Worm (Caenorhabditis elegans) whole organism, L4 larva: ENCODE results near the gene clec-184.

Source experiments
- F44E2.7 ChIP-seq: fragments of 200-800 bp; sonication (Bioruptor generic); IDR thresholded peaks from 2 replicates; pipeline ENCODE4 v2.1.2; 2022; ENCODE audit warnings: missing genetic modification characterization, missing compliant biosample characterization
- F49E8.2 ChIP-seq: sonication (generic microtip); optimal IDR thresholded peaks from 2 replicates; lab custom pipeline; 2016; ENCODE audit warnings: missing compliant biosample characterization, mild to moderate bottlenecking, missing genetic modification characterization, borderline replicate concordance
- R02D3.7 ChIP-seq: fragments of 150-350 bp; sonication (generic microtip); optimal IDR thresholded peaks from 3 replicates; lab custom pipeline; 2014; ENCODE audit warnings: missing biosample characterization, missing genetic modification characterization
- T26A8.4 ChIP-seq: fragments of 200-800 bp; sonication (Bioruptor generic); IDR thresholded peaks from 2 replicates; pipeline ENCODE4 v1.3.6; 2022; ENCODE audit warnings: missing genetic modification characterization, missing compliant biosample characterization
- Y105C5A.15 ChIP-seq: fragments of 200-800 bp; sonication (Bioruptor generic); IDR thresholded peaks from 2 replicates; pipeline ENCODE4 v1.3.6; 2022; ENCODE audit warnings: missing genetic modification characterization, missing compliant biosample characterization
- Y75B8A.6 ChIP-seq: fragments of 200-800 bp; sonication (Bioruptor generic); IDR thresholded peaks from 2 replicates; pipeline ENCODE4 v1.3.6; 2022; ENCODE audit warnings: missing genetic modification reagents, missing genetic modification characterization, missing compliant biosample characterization
- ZK337.2 ChIP-seq: fragments of 200-800 bp; sonication (Bioruptor generic); IDR thresholded peaks from 2 replicates; pipeline ENCODE4 v1.3.6; 2022; ENCODE audit warnings: missing genetic modification reagents, missing genetic modification characterization, missing compliant biosample characterization
- aha-1 ChIP-seq: fragments of 150-350 bp; peaks from one replicate; lab custom pipeline; 2014; ENCODE audit warnings: missing biosample characterization, missing genetic modification characterization
- aly-2 ChIP-seq: sonication (generic microtip); optimal IDR thresholded peaks from 2 replicates; lab custom pipeline; 2018; ENCODE audit warnings: missing biosample characterization, missing genetic modification characterization
- attf-4 ChIP-seq: sonication (generic microtip); optimal IDR thresholded peaks from 3 replicates; lab custom pipeline; 2017; ENCODE audit warnings: missing biosample characterization, missing genetic modification characterization
- ceh-20 ChIP-seq: fragments of 200-800 bp; sonication (Bioruptor generic); IDR thresholded peaks from 2 replicates; pipeline ENCODE4 v1.3.6; 2022; ENCODE audit warnings: missing genetic modification reagents, missing genetic modification characterization, missing compliant biosample characterization
- ceh-28 ChIP-seq: fragments of 150-350 bp; optimal IDR thresholded peaks from 2 replicates; lab custom pipeline; 2014; ENCODE audit warnings: missing biosample characterization, missing genetic modification reagents, missing genetic modification characterization
- daf-16 ChIP-seq, 3 experiments: sonication (generic microtip); optimal IDR thresholded peaks; 2 replicates each; lab custom pipeline; 2016 to 2017; ENCODE audit warnings: missing genetic modification characterization in 3 of 3, missing genetic modification reagents in 3 of 3, mild to moderate bottlenecking in 2 of 3, missing compliant biosample characterization in 2 of 3, missing biosample characterization in 1 of 3, moderate library complexity in 1 of 3
- daf-8 ChIP-seq: fragments of 200-800 bp; sonication (Bioruptor generic); IDR thresholded peaks from 2 replicates; pipeline ENCODE4 v1.3.6; 2022; ENCODE audit warnings: missing genetic modification characterization, missing compliant biosample characterization
- dmd-6 ChIP-seq: fragments of 200-800 bp; sonication (Bioruptor generic); IDR thresholded peaks from 2 replicates; pipeline ENCODE4 v1.3.6; 2022; ENCODE audit warnings: missing genetic modification reagents, missing genetic modification characterization, missing compliant biosample characterization
- dmd-9 ChIP-seq: fragments of 200-800 bp; sonication (Bioruptor generic); IDR thresholded peaks from 2 replicates; pipeline ENCODE4 v1.3.6; 2022; ENCODE audit warnings: missing genetic modification reagents, missing genetic modification characterization, missing compliant biosample characterization
- dve-1 ChIP-seq: sonication (generic microtip); optimal IDR thresholded peaks from 2 replicates; lab custom pipeline; 2017; ENCODE audit warnings: antibody characterized with exemption, mild to moderate bottlenecking, missing genetic modification characterization, missing compliant biosample characterization; ENCODE audit not compliant: insufficient read depth
- egl-43 ChIP-seq: fragments of 200-800 bp; sonication (Bioruptor generic); IDR thresholded peaks from 2 replicates; pipeline ENCODE4 v1.3.6; 2022; ENCODE audit warnings: missing genetic modification reagents, missing genetic modification characterization, missing compliant biosample characterization
- hlh-30 ChIP-seq: sonication (generic microtip); optimal IDR thresholded peaks from 2 replicates; lab custom pipeline; 2017; ENCODE audit warnings: antibody characterized with exemption, mild to moderate bottlenecking, missing genetic modification characterization, missing compliant biosample characterization; ENCODE audit not compliant: insufficient read depth
- lin-15B ChIP-seq: fragments of 150-350 bp; sonication (generic microtip); optimal IDR thresholded peaks from 3 replicates; lab custom pipeline; 2014; ENCODE audit warnings: missing biosample characterization, missing genetic modification characterization
- lin-38 ChIP-seq: fragments of 200-800 bp; sonication (Bioruptor generic); IDR thresholded peaks from 2 replicates; pipeline ENCODE4 v1.3.6; 2022; ENCODE audit warnings: missing genetic modification reagents, missing genetic modification characterization, missing compliant biosample characterization
- lin-39 ChIP-seq: fragments of 150-350 bp; optimal IDR thresholded peaks from 2 replicates; lab custom pipeline; 2014; ENCODE audit warnings: missing biosample characterization, missing genetic modification reagents, missing genetic modification characterization
- lir-3 ChIP-seq: sonication (generic microtip); optimal IDR thresholded peaks from 2 replicates; lab custom pipeline; 2016; ENCODE audit warnings: mild to moderate bottlenecking, missing genetic modification characterization, missing compliant biosample characterization
- lsy-2 ChIP-seq, 2 experiments: fragments of 150-350 bp in 1 of 2; sonication (generic microtip) in 1 of 2; optimal IDR thresholded peaks; 2 replicates each; lab custom pipeline; 2014 to 2017; ENCODE audit warnings: missing biosample characterization in 2 of 2, missing genetic modification characterization in 2 of 2
- madf-9 ChIP-seq: fragments of 200-800 bp; sonication (Bioruptor generic); conservative IDR thresholded peaks from 2 replicates; pipeline ENCODE4 v1.3.6; 2022; ENCODE audit warnings: missing genetic modification reagents, missing genetic modification characterization, missing compliant biosample characterization
- mdt-29 ChIP-seq: fragments of 200-800 bp; sonication (Bioruptor generic); IDR thresholded peaks from 2 replicates; pipeline ENCODE4 v1.3.6; 2022; ENCODE audit warnings: missing genetic modification reagents, missing genetic modification characterization, missing compliant biosample characterization
- mep-1 ChIP-seq: fragments of 150-350 bp; sonication (generic microtip); optimal IDR thresholded peaks from 3 replicates; lab custom pipeline; 2014; ENCODE audit warnings: missing biosample characterization, missing genetic modification characterization
- mxl-2 ChIP-seq: fragments of 200-800 bp; sonication (Bioruptor generic); conservative IDR thresholded peaks from 2 replicates; pipeline ENCODE4 v1.3.6; 2022; ENCODE audit warnings: missing genetic modification reagents, missing genetic modification characterization, missing compliant biosample characterization
- nhr-102 ChIP-seq: sonication (generic microtip); optimal IDR thresholded peaks from 2 replicates; lab custom pipeline; 2016; ENCODE audit warnings: mild to moderate bottlenecking, missing genetic modification characterization, moderate library complexity, missing compliant biosample characterization
- nhr-28 ChIP-seq: fragments of 150-350 bp; optimal IDR thresholded peaks from 2 replicates; lab custom pipeline; 2014; ENCODE audit warnings: missing biosample characterization, missing genetic modification characterization
- nhr-48 ChIP-seq: sonication (generic microtip); optimal IDR thresholded peaks from 2 replicates; lab custom pipeline; 2016; ENCODE audit warnings: mild to moderate bottlenecking, missing genetic modification characterization, missing compliant biosample characterization
- nhr-6 ChIP-seq: fragments of 150-350 bp; optimal IDR thresholded peaks from 2 replicates; lab custom pipeline; 2014; ENCODE audit warnings: missing biosample characterization, missing genetic modification characterization
- nhr-76 ChIP-seq: fragments of 150-350 bp; optimal IDR thresholded peaks from 2 replicates; lab custom pipeline; 2014; ENCODE audit warnings: missing biosample characterization, missing genetic modification characterization
- php-3 ChIP-seq: fragments of 200-800 bp; sonication (Bioruptor generic); IDR thresholded peaks from 2 replicates; pipeline ENCODE4 v1.3.6; 2022; ENCODE audit warnings: missing genetic modification reagents, missing genetic modification characterization, missing compliant biosample characterization
- pqm-1 ChIP-seq: sonication (generic microtip); optimal IDR thresholded peaks from 2 replicates; lab custom pipeline; 2017; ENCODE audit warnings: missing biosample characterization, missing genetic modification characterization
- saeg-2 ChIP-seq: fragments of 200-800 bp; sonication (Bioruptor generic); IDR thresholded peaks from 2 replicates; pipeline ENCODE4 v1.3.6; 2022; ENCODE audit warnings: missing genetic modification reagents, missing genetic modification characterization, missing compliant biosample characterization
- tra-1 ChIP-seq: fragments of 200-800 bp; sonication (Bioruptor generic); IDR thresholded peaks from 2 replicates; pipeline ENCODE4 v1.3.6; 2022; ENCODE audit warnings: missing genetic modification reagents, missing genetic modification characterization, missing compliant biosample characterization
- unc-130 ChIP-seq: sonication (generic microtip); optimal IDR thresholded peaks from 2 replicates; lab custom pipeline; 2016; ENCODE audit warnings: missing genetic modification reagents, missing genetic modification characterization, missing compliant biosample characterization
- unc-62 ChIP-seq, 3 experiments: fragments of 150-350 bp in 1 of 3; sonication (generic microtip); optimal IDR thresholded peaks in 2 of 3; peaks in 1 of 3; 1 replicate in 1 of 3; 2 replicates in 2 of 3; lab custom pipeline; 2014 to 2017; ENCODE audit warnings: missing biosample characterization in 3 of 3, missing genetic modification characterization in 3 of 3, missing genetic modification reagents in 3 of 3, missing genotype in 1 of 3
- vab-7 ChIP-seq: fragments of 200-800 bp; sonication (Bioruptor generic); IDR thresholded peaks from 2 replicates; pipeline ENCODE4 v1.3.6; 2022; ENCODE audit warnings: missing genetic modification reagents, missing genetic modification characterization, missing compliant biosample characterization
- zfp-3 ChIP-seq: fragments of 200-800 bp; sonication (Bioruptor generic); conservative IDR thresholded peaks from 2 replicates; pipeline ENCODE4 v1.3.6; 2022; ENCODE audit warnings: missing genetic modification reagents, missing genetic modification characterization, missing compliant biosample characterization

clec-184 gene

ce11 chrIV:12420455-12420854 is 12.0 kb upstream of the clec-184 start, which contains the start of gene ugt-65 (continued):
- TF ChIP-seq ZK337.2 (GFP tag; lab: Robert Waterston, UW) (no peak), egl-43 (GFP tag; lab: Robert Waterston, UW) (no peak), saeg-2 (GFP tag; lab: Robert Waterston, UW) (no peak), nhr-102 (peak; percentile 1), nhr-48 (tag; lab: Kevin White, UChicago) (peak; percentile 27), T26A8.4 (GFP tag; lab: Robert Waterston, UW) (no peak), F49E8.2 (tag; lab: Kevin White, UChicago) (no peak), lsy-2 (tag; optimal IDR thresholded peaks at IDR 0.05; lab: Kevin White, UChicago) (peak in 1 of 2 experiments; percentile 17), dve-1 (tag; lab: Kevin White, UChicago) (peak; percentile 67), php-3 (GFP tag; lab: Robert Waterston, UW) (no peak), F44E2.7 (no peak), R02D3.7 (tag; lab: Kevin White, UChicago) (no peak), madf-9 (GFP tag; lab: Robert Waterston, UW) (no peak), nhr-28 (tag; lab: Kevin White, UChicago) (peak; percentile 72), daf-16 (GFP tag; optimal IDR thresholded peaks at IDR 0.05; lab: Kevin White, UChicago) (no peak), daf-16 (tag; optimal IDR thresholded peaks at IDR 0.05; lab: Kevin White, UChicago) (peak; percentile 74), lin-38 (GFP tag; lab: Robert Waterston, UW) (no peak), lir-3 (tag; lab: Kevin White, UChicago) (no peak), zfp-3 (GFP tag; lab: Robert Waterston, UW) (no peak), pqm-1 (tag; lab: Kevin White, UChicago) (peak; percentile 76), mxl-2 (GFP tag; lab: Robert Waterston, UW) (no peak), Y75B8A.6 (GFP tag; lab: Robert Waterston, UW) (no peak), ceh-20 (GFP tag; lab: Robert Waterston, UW) (no peak), dmd-6 (GFP tag; lab: Robert Waterston, UW) (peak; percentile 54), tra-1 (GFP tag; lab: Robert Waterston, UW) (no peak)
- TF ChIP-seq, all 104 proteins: peak for 10

- TF ChIP-seq lin-39 (tag; lab: Kevin White, UChicago), result no peak
- peak; percentile 9 for TF ChIP-seq mep-1 (tag; lab: Kevin White, UChicago)
- no peak for TF ChIP-seq F49E8.2 (tag; lab: Kevin White, UChicago)
- TF ChIP-seq Y105C5A.15, result no peak
- TF ChIP-seq vab-7 (GFP tag; lab: Robert Waterston, UW), result 0 out of 2 replicates have a peak, but pooled peaks have one; percentile 45
- TF ChIP-seq egl-43 (GFP tag; lab: Robert Waterston, UW), result no peak
- peak in 1 of 2 experiments; percentile 97 for TF ChIP-seq unc-62 (GFP tag; optimal IDR thresholded peaks at IDR 0.05 in 1 of 2; lab: Kevin White, UChicago)
- TF ChIP-seq unc-62 (tag; optimal IDR thresholded peaks at IDR 0.05; lab: Kevin White, UChicago), result no peak
- TF ChIP-seq aha-1 (tag; lab: Kevin White, UChicago), result peak; percentile 93
- TF ChIP-seq unc-130 (GFP tag; lab: Kevin White, UChicago), result no peak
- TF ChIP-seq nhr-6 (tag; lab: Kevin White, UChicago), result no peak
- TF ChIP-seq aly-2 (tag; lab: Kevin White, UChicago), result no peak
- no peak for TF ChIP-seq nhr-76 (tag; lab: Kevin White, UChicago)
- TF ChIP-seq lin-15B, result no peak
- peak; percentile 53 for TF ChIP-seq hlh-30 (tag; lab: Kevin White, UChicago)
- no peak for TF ChIP-seq dmd-9 (GFP tag; lab: Robert Waterston, UW)
- no peak for TF ChIP-seq attf-4 (tag; lab: Kevin White, UChicago)
- peak; percentile 76 for TF ChIP-seq ceh-20 (GFP tag; lab: Robert Waterston, UW)
- TF ChIP-seq mdt-29 (GFP tag; lab: Robert Waterston, UW), result 0 out of 2 replicates have a peak, but pooled peaks have one; percentile 11
- TF ChIP-seq ceh-28 (tag; lab: Kevin White, UChicago), result no peak
- TF ChIP-seq daf-8 (GFP tag; lab: Robert Waterston, UW), result no peak
- TF ChIP-seq lir-3 (tag; lab: Kevin White, UChicago), result no peak
These were observed 6.8 kb upstream of the clec-184 start for ce11 chrIV:12425595-12425994.
